Fruit fly (Drosophila melanogaster) whole organism, embryonic: ENCODE results near the gene Acph-1.
A peak's percentile ranks its signal among the peaks of the same experiment; 100 is the strongest.

Experiments used
- Ada2b ChIP-seq: fragments of 200-800 bp; sonication (Bioruptor generic); IDR thresholded peaks from 2 replicates; pipeline ENCODE4 v1.3.6; 2022; ENCODE audit warnings: missing biosample characterization, missing genetic modification characterization
- Blimp-1 ChIP-seq: fragments of 200-800 bp; sonication (Bioruptor generic); optimal IDR thresholded peaks from 3 replicates; lab custom pipeline; 2018; ENCODE audit warnings: missing biosample characterization, missing genetic modification characterization, mild to moderate bottlenecking, moderate library complexity, missing genetic modification reagents
- C15 ChIP-seq: fragments of 200-800 bp; sonication (Bioruptor generic); IDR thresholded peaks from 3 replicates; pipeline ENCODE4 v1.3.6; 2022; ENCODE audit warnings: missing biosample characterization, missing genetic modification characterization
- CG10565 ChIP-seq: fragments of 200-800 bp; sonication (Bioruptor generic); optimal IDR thresholded peaks from 3 replicates; lab custom pipeline; 2016; ENCODE audit warnings: missing biosample characterization, mild to moderate bottlenecking, missing genetic modification characterization
- CG12236 ChIP-seq: fragments of 200-800 bp; sonication (Bioruptor generic); optimal IDR thresholded peaks from 2 replicates; lab custom pipeline; 2016; ENCODE audit warnings: missing biosample characterization, missing genetic modification characterization
- CG17385 ChIP-seq: fragments of 200-800 bp; sonication (Bioruptor generic); optimal IDR thresholded peaks from 3 replicates; lab custom pipeline; 2018; ENCODE audit warnings: missing biosample characterization, mild to moderate bottlenecking, missing genetic modification characterization
- CG17912 ChIP-seq: fragments of 200-800 bp; sonication (Bioruptor generic); optimal IDR thresholded peaks from 2 replicates; lab custom pipeline; 2018; ENCODE audit warnings: missing biosample characterization, mild to moderate bottlenecking, missing genetic modification characterization
- CG2678 ChIP-seq: fragments of 200-800 bp; sonication (Bioruptor generic); optimal IDR thresholded peaks from 3 replicates; lab custom pipeline; 2019; ENCODE audit warnings: missing biosample characterization, mild to moderate bottlenecking, missing genetic modification characterization, moderate library complexity
- CG2712 ChIP-seq: fragments of 200-800 bp; optimal IDR thresholded peaks from 3 replicates; lab custom pipeline; 2019; ENCODE audit warnings: missing biosample characterization, mild to moderate bottlenecking, missing genetic modification characterization, moderate library complexity
- CG31441 ChIP-seq: fragments of 200-800 bp; sonication (Bioruptor generic); IDR thresholded peaks from 2 replicates; pipeline ENCODE4 v1.3.6; 2022; ENCODE audit warnings: missing biosample characterization, missing genetic modification characterization
- CG7839 ChIP-seq: fragments of 200-800 bp; sonication (Bioruptor generic); optimal IDR thresholded peaks from 3 replicates; lab custom pipeline; 2018; ENCODE audit warnings: missing biosample characterization, mild to moderate bottlenecking, missing genetic modification characterization, moderate library complexity
- CG7928 ChIP-seq: fragments of 200-800 bp; sonication (Bioruptor generic); optimal IDR thresholded peaks from 2 replicates; lab custom pipeline; 2017; ENCODE audit warnings: missing biosample characterization, mild to moderate bottlenecking, missing genetic modification characterization
- CG8290 ChIP-seq, 3 experiments: fragments of 200-800 bp; sonication (Bioruptor generic); optimal IDR thresholded peaks; 2 replicates each; lab custom pipeline; 2016 to 2019; ENCODE audit warnings: missing biosample characterization in 3 of 3, missing genetic modification characterization in 3 of 3, mild to moderate bottlenecking in 2 of 3, moderate library complexity in 1 of 3
- CG9609 ChIP-seq: fragments of 200-800 bp; sonication (Bioruptor generic); optimal IDR thresholded peaks from 3 replicates; lab custom pipeline; 2016; ENCODE audit warnings: missing biosample characterization, missing genetic modification characterization
- CHES-1-like ChIP-seq: fragments of 200-800 bp; sonication (Bioruptor generic); optimal IDR thresholded peaks from 2 replicates; lab custom pipeline; 2016; ENCODE audit warnings: missing biosample characterization, missing genetic modification characterization
- Dad ChIP-seq: fragments of 200-800 bp; sonication (Bioruptor generic); optimal IDR thresholded peaks from 3 replicates; lab custom pipeline; 2016; ENCODE audit warnings: missing biosample characterization, missing genetic modification characterization
- Drgx ChIP-seq: fragments of 200-800 bp; sonication (Bioruptor generic); IDR thresholded peaks from 2 replicates; pipeline ENCODE4 v1.3.6; 2022; ENCODE audit warnings: missing biosample characterization, missing genetic modification characterization
- Fer3 ChIP-seq: fragments of 200-800 bp; sonication (Bioruptor generic); optimal IDR thresholded peaks from 2 replicates; lab custom pipeline; 2018; ENCODE audit warnings: missing biosample characterization, mild to moderate bottlenecking, missing genetic modification characterization, moderate library complexity
- MESR4 ChIP-seq: fragments of 200-800 bp; sonication (Bioruptor generic); optimal IDR thresholded peaks from 2 replicates; lab custom pipeline; 2018; ENCODE audit warnings: missing biosample characterization, mild to moderate bottlenecking, missing genetic modification characterization, moderate library complexity
- Max ChIP-seq: fragments of 200-800 bp; sonication (Bioruptor generic); optimal IDR thresholded peaks from 2 replicates; lab custom pipeline; 2016; ENCODE audit warnings: missing biosample characterization, mild to moderate bottlenecking, missing genetic modification characterization
- Med ChIP-seq: fragments of 200-800 bp; sonication (Bioruptor generic); peaks from one replicate; lab custom pipeline; 2016; ENCODE audit warnings: missing biosample characterization, missing genetic modification characterization, mild to moderate bottlenecking, inconsistent platforms, moderate library complexity
- Meics ChIP-seq: fragments of 200-800 bp; sonication (Bioruptor generic); optimal IDR thresholded peaks from 2 replicates; lab custom pipeline; 2017; ENCODE audit warnings: missing biosample characterization, mild to moderate bottlenecking, missing genetic modification characterization
- Ptx1 ChIP-seq: fragments of 200-800 bp; sonication (Bioruptor generic); IDR thresholded peaks from 2 replicates; pipeline ENCODE4 v1.3.6; 2022; ENCODE audit warnings: missing biosample characterization, missing genetic modification characterization
- Sox102F ChIP-seq: fragments of 200-800 bp; sonication (Bioruptor generic); optimal IDR thresholded peaks from 2 replicates; lab custom pipeline; 2018; ENCODE audit warnings: missing biosample characterization, mild to moderate bottlenecking, missing genetic modification characterization, moderate library complexity
- Sry-β ChIP-seq: fragments of 200-800 bp; sonication (Bioruptor generic); optimal IDR thresholded peaks from 2 replicates; lab custom pipeline; 2018; ENCODE audit warnings: missing biosample characterization, mild to moderate bottlenecking, missing genetic modification characterization, moderate library complexity
- Usf ChIP-seq: fragments of 200-800 bp; sonication (Bioruptor generic); optimal IDR thresholded peaks from 2 replicates; lab custom pipeline; 2017; ENCODE audit warnings: missing genotype, missing biosample characterization, missing genetic modification characterization
- br ChIP-seq: fragments of >200 bp; optimal IDR thresholded peaks from 2 replicates; lab custom pipeline; 2017
- caup ChIP-seq: fragments of 200-800 bp; sonication (Bioruptor generic); optimal IDR thresholded peaks from 3 replicates; lab custom pipeline; 2017; ENCODE audit warnings: missing biosample characterization, mild to moderate bottlenecking, missing genetic modification characterization, moderate library complexity; ENCODE audit not compliant: severe bottlenecking
- chm ChIP-seq: fragments of 200-800 bp; sonication (Bioruptor generic); IDR thresholded peaks from 2 replicates; pipeline ENCODE4 v1.3.6; 2022; ENCODE audit warnings: missing biosample characterization, missing genetic modification characterization
- chn ChIP-seq: fragments of 200-800 bp; sonication (Bioruptor generic); optimal IDR thresholded peaks from 2 replicates; lab custom pipeline; 2016; ENCODE audit warnings: missing biosample characterization, missing genetic modification characterization
- ci ChIP-seq: fragments of 200-800 bp; sonication (Bioruptor generic); IDR thresholded peaks from 3 replicates; pipeline ENCODE4 v1.3.6; 2022; ENCODE audit warnings: missing biosample characterization, missing genetic modification characterization
- croc ChIP-seq: fragments of 200-800 bp; sonication (Bioruptor generic); conservative IDR thresholded peaks from 3 replicates; pipeline ENCODE4 v1.3.6; 2022; ENCODE audit warnings: missing biosample characterization, missing genetic modification characterization
- da ChIP-seq: fragments of 200-800 bp; sonication (Bioruptor generic); optimal IDR thresholded peaks from 2 replicates; lab custom pipeline; 2016; ENCODE audit warnings: missing biosample characterization, missing genetic modification characterization
- dati ChIP-seq: fragments of 200-800 bp; sonication (Bioruptor generic); IDR thresholded peaks from 2 replicates; pipeline ENCODE4 v1.3.6; 2022; ENCODE audit warnings: missing biosample characterization, missing genetic modification characterization
- disco-r ChIP-seq: fragments of 200-800 bp; sonication (Bioruptor generic); optimal IDR thresholded peaks from 2 replicates; lab custom pipeline; 2016; ENCODE audit warnings: missing biosample characterization, missing genetic modification characterization
- dmrt11E ChIP-seq: fragments of 200-800 bp; sonication (Bioruptor generic); optimal IDR thresholded peaks from 3 replicates; lab custom pipeline; 2018; ENCODE audit warnings: missing biosample characterization, mild to moderate bottlenecking, missing genetic modification characterization, moderate library complexity
- dysf ChIP-seq: fragments of 200-800 bp; sonication (Bioruptor generic); IDR thresholded peaks from 3 replicates; pipeline ENCODE4 v1.3.6; 2022; ENCODE audit warnings: missing biosample characterization, missing genetic modification characterization
- emc ChIP-seq: fragments of 200-800 bp; sonication (Bioruptor generic); optimal IDR thresholded peaks from 2 replicates; lab custom pipeline; 2016; ENCODE audit warnings: missing biosample characterization, missing genetic modification characterization
- ewg ChIP-seq: fragments of 200-800 bp; sonication (Bioruptor generic); optimal IDR thresholded peaks from 3 replicates; lab custom pipeline; 2017; ENCODE audit warnings: mild to moderate bottlenecking, missing biosample characterization, missing genetic modification reagents, missing genetic modification characterization
- fd96Cb ChIP-seq: fragments of 200-800 bp; sonication (Bioruptor generic); optimal IDR thresholded peaks from 2 replicates; lab custom pipeline; 2018; ENCODE audit warnings: missing biosample characterization, mild to moderate bottlenecking, missing genetic modification characterization, moderate library complexity
- hth ChIP-seq: fragments of >200 bp; optimal IDR thresholded peaks from 2 replicates; lab custom pipeline; 2017; ENCODE audit warnings: inconsistent platforms
- jing ChIP-seq: fragments of 200-800 bp; sonication (Bioruptor generic); optimal IDR thresholded peaks from 2 replicates; lab custom pipeline; 2018; ENCODE audit warnings: missing biosample characterization, mild to moderate bottlenecking, missing genetic modification characterization
- lola ChIP-seq, 3 experiments: fragments of >200 bp in 2 of 3; fragments of 200-800 bp in 1 of 3; sonication (Bioruptor generic) in 1 of 3; optimal IDR thresholded peaks; 2 replicates each; lab custom pipeline; 2017 to 2019; ENCODE audit warnings: missing biosample characterization in 3 of 3, missing genetic modification characterization in 3 of 3, mild to moderate bottlenecking in 1 of 3, moderate library complexity in 1 of 3
- nerfin-2 ChIP-seq: fragments of 200-800 bp; sonication (Bioruptor generic); IDR thresholded peaks from 2 replicates; pipeline ENCODE4 v1.3.6; 2022; ENCODE audit warnings: missing biosample characterization, missing genetic modification characterization; ENCODE audit not compliant: partially characterized antibody
- ro ChIP-seq: fragments of 200-800 bp; sonication (Bioruptor generic); IDR thresholded peaks from 2 replicates; pipeline ENCODE4 v1.3.6; 2022; ENCODE audit warnings: missing biosample characterization, missing genetic modification characterization
- row ChIP-seq: fragments of 200-800 bp; sonication (Bioruptor generic); IDR thresholded peaks from 3 replicates; pipeline ENCODE4 v1.3.6; 2022; ENCODE audit warnings: missing biosample characterization, missing genetic modification characterization
- sens ChIP-seq: fragments of 200-800 bp; sonication (Bioruptor generic); peaks from one replicate; lab custom pipeline; 2016; ENCODE audit warnings: missing biosample characterization, missing genetic modification characterization
- sim ChIP-seq: fragments of 200-800 bp; sonication (Bioruptor generic); IDR thresholded peaks from 2 replicates; pipeline ENCODE4 v1.3.6; 2022; ENCODE audit warnings: missing biosample characterization, missing genetic modification characterization
- stc ChIP-seq: fragments of 200-800 bp; sonication (Bioruptor generic); IDR thresholded peaks from 2 replicates; pipeline ENCODE4 v1.3.6; 2022; ENCODE audit warnings: missing biosample characterization, missing genetic modification characterization
- twi ChIP-seq: fragments of 200-800 bp; optimal IDR thresholded peaks from 2 replicates; lab custom pipeline; 2019; ENCODE audit warnings: missing biosample characterization, mild to moderate bottlenecking, missing genetic modification characterization, moderate library complexity

The Acph-1 gene

dm6 chr3R:29982027-29982426 lies 11.2 kb downstream of the Acph-1 start (continued):
- TF ChIP-seq CG8290 (GFP tag; optimal IDR thresholded peaks at IDR 0.05; lab: Kevin White, UChicago) (no peak), CG8290 (tag; optimal IDR thresholded peaks at IDR 0.05; lab: Kevin White, UChicago) (no peak), ci (peak; percentile 51; the same call in 1 of the 3 replicates), sim (no peak), Dad (GFP tag; lab: Kevin White, UChicago) (no peak), disco-r (no peak), nerfin-2 (no peak), CG2712 (tag; lab: Kevin White, UChicago) (no peak), twi (tag; lab: Kevin White, UChicago) (no peak), lola (GFP tag; optimal IDR thresholded peaks at IDR 0.05; lab: Kevin White, UChicago) (no peak)

dm6 chr3R:29981479-29981878 lies 11.7 kb downstream of the Acph-1 start:
- TF ChIP-seq C15 (GFP tag; lab: Robert Waterston, UW) (no peak), CG17385 (GFP tag; lab: Kevin White, UChicago) (no peak), row (GFP tag; lab: Robert Waterston, UW) (no peak), Drgx (GFP tag; lab: Robert Waterston, UW) (peak; percentile 59), Ada2b (GFP tag; lab: Robert Waterston, UW) (no peak), Sry-β (GFP tag; lab: Kevin White, UChicago) (no peak), CHES-1-like (GFP tag; lab: Kevin White, UChicago) (no peak), sens (GFP tag; lab: Kevin White, UChicago) (peak; percentile 7), Fer3 (no peak), Sox102F (peak; percentile 4), CG7928 (GFP tag; lab: Kevin White, UChicago) (no peak), dati (GFP tag; lab: Robert Waterston, UW) (no peak), chm (no peak), dmrt11E (tag; lab: Kevin White, UChicago) (no peak), CG9609 (GFP tag; lab: Kevin White, UChicago) (no peak)
- TF ChIP-seq, all 482 proteins: peak for 3

dm6 chr3R:29978595-29978994 lies 14.6 kb downstream of the Acph-1 start:
- TF ChIP-seq Blimp-1 (GFP tag; lab: Kevin White, UChicago) (peak; percentile 22), CG2678 (tag; lab: Kevin White, UChicago) (peak; percentile 66), stc (GFP tag; lab: Robert Waterston, UW) (no peak), Med (peak; percentile 85), chn (GFP tag; lab: Kevin White, UChicago) (no peak), jing (GFP tag; lab: Kevin White, UChicago) (no peak), CG7839 (tag; lab: Kevin White, UChicago) (peak; percentile 31), da (GFP tag; lab: Kevin White, UChicago) (no peak), dysf (GFP tag; lab: Robert Waterston, UW) (peak; percentile 51; the same call in 1 of the 3 replicates), ro (GFP tag; lab: Robert Waterston, UW) (no peak), MESR4 (GFP tag; lab: Kevin White, UChicago) (no peak), croc (GFP tag; lab: Robert Waterston, UW) (0 out of 3 replicates have a peak, but pooled peaks have one; percentile 17), Usf (GFP tag; lab: Kevin White, UChicago) (no peak), Ptx1 (GFP tag; lab: Robert Waterston, UW) (peak; percentile 56; the same call in 1 of the 2 replicates), CG31441 (GFP tag; lab: Robert Waterston, UW) (peak; percentile 10; the same call in 1 of the 2 replicates), ewg (GFP tag; lab: Kevin White, UChicago) (no peak), emc (no peak), fd96Cb (peak; percentile 21), hth (no peak), CG10565 (no peak), caup (GFP tag; lab: Kevin White, UChicago) (peak; percentile 37), Max (GFP tag; lab: Kevin White, UChicago) (no peak), Meics (GFP tag; lab: Kevin White, UChicago) (peak; percentile 51), CG12236 (GFP tag; lab: Kevin White, UChicago) (no peak), CG17912 (GFP tag; lab: Kevin White, UChicago) (no peak), br (lab: Kevin White, UChicago) (no peak)
